Fruit fly (Drosophila melanogaster): ENCODE results near the gene CG13731.

DNA sequence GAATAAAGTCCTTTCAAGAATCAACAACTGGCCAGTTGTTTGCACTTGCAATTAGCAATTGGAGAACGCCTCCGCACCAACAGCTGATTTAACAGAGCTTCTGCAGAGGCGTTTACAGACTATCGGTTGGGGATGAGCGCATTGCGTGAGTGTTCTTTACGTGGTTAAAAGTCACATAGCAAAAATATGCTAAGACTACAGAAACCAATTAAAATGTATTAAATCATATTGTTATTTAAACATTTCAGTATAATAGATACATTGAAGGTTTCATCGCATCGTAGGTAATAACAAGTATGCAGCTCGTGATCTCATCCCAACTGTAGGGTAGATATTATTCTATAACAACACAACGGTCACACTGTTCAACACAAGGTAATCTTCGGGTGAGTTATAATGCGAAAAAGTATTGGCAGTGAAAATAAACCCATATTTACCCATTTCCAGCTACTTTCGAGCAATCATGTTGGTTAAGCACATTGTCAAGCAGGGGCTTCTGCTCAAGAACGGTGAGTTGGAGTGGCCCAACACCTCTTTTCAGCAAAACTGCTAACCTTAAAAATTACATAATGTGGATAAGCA lies 36.5 kb upstream of the CG13731 start, which contains the start of the genes Sec3 and COX7B:
- TF ChIP-seq sc (optimal IDR thresholded peaks at IDR 0.05), result no peak
- no peak for TF ChIP-seq sc (GFP tag; optimal IDR thresholded peaks at IDR 0.05)
- TF ChIP-seq Nf-YA (GFP tag; IDR thresholded peaks at IDR 0.05), result no peak
